Worm (Caenorhabditis elegans): ENCODE measurements around the gene ZK112.4.

ce11 chrIII:7730331-7730730 is 520 bp upstream of the ZK112.4 start:
- no peak for TF ChIP-seq blmp-1 (tag; optimal IDR thresholded peaks at IDR 0.05)
- no peak for TF ChIP-seq nhr-237 (tag; optimal IDR thresholded peaks at IDR 0.05)
- no peak for TF ChIP-seq unc-62 (GFP tag; optimal IDR thresholded peaks at IDR 0.05)
- no peak for TF ChIP-seq hlh-1 (tag; optimal IDR thresholded peaks at IDR 0.05)
- TF ChIP-seq ham-2 (GFP tag; optimal IDR thresholded peaks at IDR 0.05), result no peak
- TF ChIP-seq nhr-76 (tag; optimal IDR thresholded peaks at IDR 0.05), result no peak
- no peak for TF ChIP-seq drap-1 (GFP tag; optimal IDR thresholded peaks at IDR 0.05)
- no peak for TF ChIP-seq nhr-12 (tag; optimal IDR thresholded peaks at IDR 0.05)
- no peak for TF ChIP-seq snpc-4 (tag; optimal IDR thresholded peaks at IDR 0.05)
- no peak for TF ChIP-seq lin-13 (tag; optimal IDR thresholded peaks at IDR 0.05)
- TF ChIP-seq elt-1 (tag; optimal IDR thresholded peaks at IDR 0.05; ENCODE audit: borderline replicate concordance, insufficient read depth), result no peak

Data from whole organism, mixed stage, embryonic.